Worm (Caenorhabditis elegans) whole organism, L4 larva: ENCODE results near the gene vab-2.
A peak's percentile ranks its signal among the peaks of the same experiment; 100 is the strongest.

ENCODE experiments used
- F10B5.3 ChIP-seq: sonication (generic microtip); optimal IDR thresholded peaks from 2 replicates; lab custom pipeline; 2016; ENCODE audit warnings: mild to moderate bottlenecking, missing genetic modification characterization, missing compliant biosample characterization
- Y5F2A.4 ChIP-seq: fragments of 200-800 bp; sonication (Bioruptor generic); optimal IDR thresholded peaks from 2 replicates; lab custom pipeline; 2018; ENCODE audit warnings: mild to moderate bottlenecking, missing genetic modification characterization, missing compliant biosample characterization
- Y75B8A.6 ChIP-seq: fragments of 200-800 bp; sonication (Bioruptor generic); IDR thresholded peaks from 2 replicates; pipeline ENCODE4 v1.3.6; 2022; ENCODE audit warnings: missing genetic modification reagents, missing genetic modification characterization, missing compliant biosample characterization
- aha-1 ChIP-seq: fragments of 150-350 bp; peaks from one replicate; lab custom pipeline; 2014; ENCODE audit warnings: missing biosample characterization, missing genetic modification characterization
- ceh-20 ChIP-seq: fragments of 200-800 bp; sonication (Bioruptor generic); IDR thresholded peaks from 2 replicates; pipeline ENCODE4 v1.3.6; 2022; ENCODE audit warnings: missing genetic modification reagents, missing genetic modification characterization, missing compliant biosample characterization
- ceh-82 ChIP-seq: sonication (generic microtip); optimal IDR thresholded peaks from 2 replicates; lab custom pipeline; 2017; ENCODE audit warnings: missing biosample characterization, missing genetic modification characterization
- ces-1 ChIP-seq: fragments of 150-350 bp; sonication (generic microtip); optimal IDR thresholded peaks from 4 replicates; lab custom pipeline; 2014; ENCODE audit warnings: missing biosample characterization, missing genetic modification reagents, missing genetic modification characterization
- dmd-6 ChIP-seq: fragments of 200-800 bp; sonication (Bioruptor generic); IDR thresholded peaks from 2 replicates; pipeline ENCODE4 v1.3.6; 2022; ENCODE audit warnings: missing genetic modification reagents, missing genetic modification characterization, missing compliant biosample characterization
- dmd-8 ChIP-seq: fragments of 200-800 bp; sonication (Bioruptor generic); IDR thresholded peaks from 2 replicates; pipeline ENCODE4 v1.3.6; 2022; ENCODE audit warnings: missing genetic modification characterization, missing compliant biosample characterization
- dmd-9 ChIP-seq: fragments of 200-800 bp; sonication (Bioruptor generic); IDR thresholded peaks from 2 replicates; pipeline ENCODE4 v1.3.6; 2022; ENCODE audit warnings: missing genetic modification reagents, missing genetic modification characterization, missing compliant biosample characterization
- dpl-1 ChIP-seq: fragments of 150-350 bp; optimal IDR thresholded peaks from 2 replicates; lab custom pipeline; 2014; ENCODE audit warnings: missing biosample characterization, missing genetic modification reagents, missing genetic modification characterization
- duxl-1 ChIP-seq: sonication (generic microtip); optimal IDR thresholded peaks from 2 replicates; lab custom pipeline; 2016; ENCODE audit warnings: mild to moderate bottlenecking, missing genetic modification characterization, moderate library complexity, missing compliant biosample characterization; ENCODE audit not compliant: poor library complexity
- dve-1 ChIP-seq: sonication (generic microtip); optimal IDR thresholded peaks from 2 replicates; lab custom pipeline; 2017; ENCODE audit warnings: antibody characterized with exemption, mild to moderate bottlenecking, missing genetic modification characterization, missing compliant biosample characterization; ENCODE audit not compliant: insufficient read depth
- hif-1 ChIP-seq, 2 experiments: sonication (generic microtip); optimal IDR thresholded peaks; 2 replicates each; lab custom pipeline; 2016 to 2017; ENCODE audit warnings: missing compliant biosample characterization in 2 of 2, missing genetic modification characterization in 2 of 2, missing genetic modification reagents in 2 of 2, missing genotype in 2 of 2, mild to moderate bottlenecking in 1 of 2
- hlh-11 ChIP-seq: fragments of 200-800 bp; sonication (Bioruptor generic); optimal IDR thresholded peaks from 2 replicates; lab custom pipeline; 2018; ENCODE audit warnings: mild to moderate bottlenecking, missing genetic modification characterization, missing compliant biosample characterization
- hlh-30 ChIP-seq: sonication (generic microtip); optimal IDR thresholded peaks from 2 replicates; lab custom pipeline; 2017; ENCODE audit warnings: antibody characterized with exemption, mild to moderate bottlenecking, missing genetic modification characterization, missing compliant biosample characterization; ENCODE audit not compliant: insufficient read depth
- jun-1 ChIP-seq: fragments of 150-350 bp; optimal IDR thresholded peaks from 2 replicates; lab custom pipeline; 2014; ENCODE audit warnings: missing biosample characterization, missing genetic modification reagents, missing genetic modification characterization
- lim-7 ChIP-seq: fragments of 200-800 bp; sonication (Bioruptor generic); IDR thresholded peaks from 2 replicates; pipeline ENCODE4 v1.3.6; 2022; ENCODE audit warnings: missing genetic modification characterization, missing compliant biosample characterization
- lin-13 ChIP-seq: fragments of 150-350 bp; optimal IDR thresholded peaks from 2 replicates; lab custom pipeline; 2014; ENCODE audit warnings: missing biosample characterization, missing genetic modification reagents, missing genetic modification characterization
- lin-15B ChIP-seq: fragments of 150-350 bp; sonication (generic microtip); optimal IDR thresholded peaks from 3 replicates; lab custom pipeline; 2014; ENCODE audit warnings: missing biosample characterization, missing genetic modification characterization
- lin-38 ChIP-seq: fragments of 200-800 bp; sonication (Bioruptor generic); IDR thresholded peaks from 2 replicates; pipeline ENCODE4 v1.3.6; 2022; ENCODE audit warnings: missing genetic modification reagents, missing genetic modification characterization, missing compliant biosample characterization
- lsy-2 ChIP-seq, 2 experiments: fragments of 150-350 bp in 1 of 2; sonication (generic microtip) in 1 of 2; optimal IDR thresholded peaks; 2 replicates each; lab custom pipeline; 2014 to 2017; ENCODE audit warnings: missing biosample characterization in 2 of 2, missing genetic modification characterization in 2 of 2
- mep-1 ChIP-seq: fragments of 150-350 bp; sonication (generic microtip); optimal IDR thresholded peaks from 3 replicates; lab custom pipeline; 2014; ENCODE audit warnings: missing biosample characterization, missing genetic modification characterization
- mes-2 ChIP-seq: sonication (generic microtip); optimal IDR thresholded peaks from 2 replicates; lab custom pipeline; 2016; ENCODE audit warnings: missing genotype, mild to moderate bottlenecking, missing genetic modification characterization, missing compliant biosample characterization; ENCODE audit not compliant: poor library complexity, severe bottlenecking
- nhr-102 ChIP-seq: sonication (generic microtip); optimal IDR thresholded peaks from 2 replicates; lab custom pipeline; 2016; ENCODE audit warnings: mild to moderate bottlenecking, missing genetic modification characterization, moderate library complexity, missing compliant biosample characterization
- nhr-28 ChIP-seq: fragments of 150-350 bp; optimal IDR thresholded peaks from 2 replicates; lab custom pipeline; 2014; ENCODE audit warnings: missing biosample characterization, missing genetic modification characterization
- nhr-41 ChIP-seq: fragments of 200-800 bp; sonication (Bioruptor generic); IDR thresholded peaks from 2 replicates; pipeline ENCODE4 v1.3.6; 2022; ENCODE audit warnings: missing genetic modification reagents, missing genetic modification characterization, missing compliant biosample characterization
- nhr-42 ChIP-seq: fragments of 200-800 bp; sonication (Bioruptor generic); IDR thresholded peaks from 2 replicates; pipeline ENCODE4 v1.3.6; 2022; ENCODE audit warnings: missing genetic modification characterization, missing compliant biosample characterization
- nhr-6 ChIP-seq: fragments of 150-350 bp; optimal IDR thresholded peaks from 2 replicates; lab custom pipeline; 2014; ENCODE audit warnings: missing biosample characterization, missing genetic modification characterization
- nhr-76 ChIP-seq: fragments of 150-350 bp; optimal IDR thresholded peaks from 2 replicates; lab custom pipeline; 2014; ENCODE audit warnings: missing biosample characterization, missing genetic modification characterization
- nhr-77 ChIP-seq: fragments of 150-350 bp; optimal IDR thresholded peaks from 2 replicates; lab custom pipeline; 2014; ENCODE audit warnings: missing biosample characterization, missing genetic modification characterization
- pha-4 ChIP-seq, 2 experiments: fragments of 150-350 bp in 1 of 2; fragments of 200-800 bp in 1 of 2; sonication (Bioruptor generic) in 1 of 2; IDR thresholded peaks in 1 of 2; optimal IDR thresholded peaks in 1 of 2; 2 replicates each; pipeline versions ENCODE4 v1.3.6 to Lab custom; 2014 to 2022; ENCODE audit warnings: missing genetic modification characterization in 2 of 2, missing genetic modification reagents in 2 of 2, missing biosample characterization in 1 of 2, missing compliant biosample characterization in 1 of 2
- php-3 ChIP-seq: fragments of 200-800 bp; sonication (Bioruptor generic); IDR thresholded peaks from 2 replicates; pipeline ENCODE4 v1.3.6; 2022; ENCODE audit warnings: missing genetic modification reagents, missing genetic modification characterization, missing compliant biosample characterization
- saeg-2 ChIP-seq: fragments of 200-800 bp; sonication (Bioruptor generic); IDR thresholded peaks from 2 replicates; pipeline ENCODE4 v1.3.6; 2022; ENCODE audit warnings: missing genetic modification reagents, missing genetic modification characterization, missing compliant biosample characterization
- set-16 ChIP-seq: fragments of 200-800 bp; sonication (Bioruptor generic); IDR thresholded peaks from 2 replicates; pipeline ENCODE4 v1.3.6; 2022; ENCODE audit warnings: missing genetic modification reagents, missing genetic modification characterization, missing compliant biosample characterization
- spr-3 ChIP-seq: fragments of 200-800 bp; sonication (Bioruptor generic); optimal IDR thresholded peaks from 2 replicates; lab custom pipeline; 2018; ENCODE audit warnings: mild to moderate bottlenecking, missing genetic modification characterization, missing compliant biosample characterization
- tra-1 ChIP-seq: fragments of 200-800 bp; sonication (Bioruptor generic); IDR thresholded peaks from 2 replicates; pipeline ENCODE4 v1.3.6; 2022; ENCODE audit warnings: missing genetic modification reagents, missing genetic modification characterization, missing compliant biosample characterization
- zag-1 ChIP-seq: fragments of 150-350 bp; optimal IDR thresholded peaks from 2 replicates; lab custom pipeline; 2014; ENCODE audit warnings: missing biosample characterization, missing genetic modification characterization
- ztf-11 ChIP-seq: fragments of 150-350 bp; optimal IDR thresholded peaks from 2 replicates; lab custom pipeline; 2014; ENCODE audit warnings: missing biosample characterization, missing genetic modification characterization

The vab-2 gene

DNA sequence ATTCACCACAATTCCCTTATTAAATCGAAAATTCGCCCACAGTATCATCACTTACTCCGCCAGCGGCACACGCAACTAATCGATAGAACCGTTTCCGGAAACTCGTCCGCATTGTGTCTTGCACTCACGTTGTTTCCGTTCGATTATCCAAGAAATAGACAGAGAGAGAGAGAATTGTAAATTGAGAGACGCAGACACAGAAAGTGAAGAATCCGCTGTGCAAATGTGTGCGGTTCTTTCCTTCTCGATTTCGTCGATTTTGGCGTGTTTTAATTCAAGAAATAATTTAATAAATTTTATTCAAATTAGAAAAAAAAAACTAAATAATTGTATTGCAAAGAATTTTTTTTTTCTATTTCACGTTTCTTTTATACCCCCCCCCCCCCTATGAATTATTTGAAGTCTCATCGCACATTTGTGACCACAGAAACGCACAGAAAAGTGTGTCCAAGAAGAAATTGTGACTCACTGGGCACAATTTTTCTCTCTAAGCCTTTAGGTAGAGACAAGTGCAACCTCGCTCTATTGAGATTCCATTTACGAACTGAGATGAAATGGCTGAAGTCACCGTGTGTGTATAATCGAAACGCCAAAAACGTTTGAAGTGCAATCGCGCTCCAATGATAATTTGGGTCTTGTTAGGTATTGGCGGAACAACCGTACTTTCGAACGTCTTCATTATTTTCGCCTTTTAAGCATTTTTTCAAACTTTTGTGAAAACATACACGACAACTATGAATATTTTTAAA lies 27.8 kb downstream of the vab-2 start, which contains the start of gene nape-2:
nape-2 (minus strand) TSS at position 271 of the 749 bp plus-strand sequence.
- TF ChIP-seq lsy-2 (tag; optimal IDR thresholded peaks at IDR 0.05; lab: Kevin White, UChicago), result peak in 1 of 2 experiments; percentile 24
- TF ChIP-seq dve-1 (tag; lab: Kevin White, UChicago), result peak; percentile 34
- TF ChIP-seq dpl-1 (GFP tag; lab: Kevin White, UChicago), result peak; percentile 30
- TF ChIP-seq mes-2 (tag; lab: Kevin White, UChicago), result peak; percentile 6
- TF ChIP-seq ztf-11 (tag; lab: Kevin White, UChicago), result no peak
- TF ChIP-seq nhr-102 (tag; lab: Kevin White, UChicago), result peak; percentile 37
- TF ChIP-seq nhr-6 (tag; lab: Kevin White, UChicago), result no peak
- TF ChIP-seq lin-38 (GFP tag; lab: Robert Waterston, UW), result peak; percentile 76
- no peak for TF ChIP-seq tra-1 (GFP tag; lab: Robert Waterston, UW)
- TF ChIP-seq nhr-42, result no peak
- peak; percentile 71 for TF ChIP-seq nhr-28 (tag; lab: Kevin White, UChicago)
- peak; percentile 97 for TF ChIP-seq aha-1 (tag; lab: Kevin White, UChicago)
- peak; percentile 7 for TF ChIP-seq hlh-11 (tag; lab: Kevin White, UChicago)

DNA sequence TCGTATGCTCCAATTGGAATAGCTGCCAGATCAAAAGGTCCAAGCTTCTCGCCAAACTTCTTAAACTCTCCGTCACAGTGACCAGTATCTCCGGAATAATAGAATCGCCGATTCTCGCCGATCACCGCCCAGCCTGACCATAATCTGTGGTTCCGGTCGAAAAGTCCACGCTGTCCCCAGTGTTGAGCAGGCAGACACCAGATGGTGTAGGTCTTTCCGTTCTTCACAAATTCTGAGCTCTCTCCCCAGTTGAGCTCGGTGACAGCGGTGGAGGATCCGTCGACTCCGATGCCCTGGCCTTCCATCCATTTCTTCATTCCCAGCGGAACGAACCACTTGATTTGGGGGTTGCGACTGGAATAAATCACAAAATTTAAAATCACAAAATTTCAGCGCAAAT lies 30.4 kb downstream of the vab-2 start:
- TF ChIP-seq zag-1 (tag; lab: Kevin White, UChicago) (no peak), set-16 (peak; percentile 56)
- TF ChIP-seq, all 104 proteins: peak for 1

DNA sequence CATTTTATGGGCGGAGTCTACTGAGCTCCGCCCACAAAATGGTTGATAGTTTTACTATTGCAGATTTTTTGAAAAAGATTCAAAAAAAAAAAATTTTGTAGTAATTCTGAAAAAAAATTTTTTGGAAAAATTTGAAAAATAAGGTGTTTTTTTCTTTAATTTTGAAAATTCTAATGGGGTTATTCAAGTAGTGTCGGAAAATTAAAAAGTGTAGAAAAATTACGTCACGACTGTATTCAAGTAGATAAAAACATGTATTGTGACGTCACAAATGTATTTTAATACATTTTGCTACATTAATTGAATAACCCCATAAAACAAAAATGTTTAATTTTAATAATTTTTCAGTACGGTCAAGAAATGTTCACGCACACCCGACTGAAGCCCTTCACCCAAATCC lies 33.3 kb downstream of the vab-2 start:
- TF ChIP-seq saeg-2 (GFP tag; lab: Robert Waterston, UW), result no peak
- TF ChIP-seq php-3 (GFP tag; lab: Robert Waterston, UW), result no peak
- TF ChIP-seq nhr-77 (tag; lab: Kevin White, UChicago), result no peak
- TF ChIP-seq duxl-1 (tag; lab: Kevin White, UChicago), result no peak
- TF ChIP-seq hlh-11 (tag; lab: Kevin White, UChicago), result no peak
- no peak for TF ChIP-seq nhr-76 (tag; lab: Kevin White, UChicago)

DNA sequence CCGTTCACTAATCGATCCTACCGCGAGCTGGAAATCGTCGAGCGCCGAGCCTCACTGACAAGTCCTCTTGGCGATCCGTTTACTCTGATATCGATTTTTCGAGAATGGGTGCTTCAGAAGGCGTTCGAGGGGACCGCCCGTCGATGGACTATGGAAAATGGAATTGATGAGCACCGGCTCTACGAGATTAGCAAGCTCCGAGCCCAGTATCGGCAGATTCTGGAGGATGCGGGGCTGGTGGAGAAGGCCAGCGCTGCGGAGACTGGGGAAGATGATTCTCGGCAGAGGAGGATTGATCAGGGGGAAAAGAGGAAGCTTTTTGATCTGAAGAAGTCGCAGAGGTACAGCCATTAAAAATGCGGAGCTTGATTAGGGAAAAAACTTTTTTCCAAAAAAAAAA lies 35.2 kb downstream of the vab-2 start:
- TF ChIP-seq ceh-82 (tag; lab: Kevin White, UChicago) (no peak), jun-1 (tag; lab: Kevin White, UChicago) (no peak), mes-2 (tag; lab: Kevin White, UChicago) (no peak), spr-3 (no peak), set-16 (peak; percentile 78), dmd-8 (GFP tag; lab: Robert Waterston, UW) (0 out of 2 replicates have a peak, but pooled peaks have one; percentile 3), lim-7 (no peak)

DNA sequence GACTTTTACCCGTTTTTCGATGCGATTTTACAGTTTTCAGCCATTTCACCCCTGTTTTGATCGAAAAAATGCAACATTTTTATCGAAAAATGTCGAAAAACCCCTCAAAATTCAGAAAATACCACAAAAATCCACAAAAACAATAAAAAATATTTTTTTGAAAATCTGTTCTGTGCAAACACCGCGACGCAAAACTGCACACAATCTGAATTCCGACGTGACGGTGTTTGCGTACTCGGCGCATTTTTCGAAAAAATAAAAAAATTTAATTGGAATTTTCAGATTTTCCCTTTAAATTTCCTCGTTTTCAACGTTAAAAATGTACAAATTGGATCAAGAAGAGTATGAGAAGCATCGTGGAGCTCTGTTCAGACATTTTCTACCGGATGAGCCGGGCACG lies 40.8 kb downstream of the vab-2 start, which contains the start of gene smgl-2:
smgl-2 (plus strand) TSS at position 320 of the 400 bp plus-strand sequence.
- TF ChIP-seq dve-1 (tag; lab: Kevin White, UChicago) (peak; percentile 59), lin-38 (GFP tag; lab: Robert Waterston, UW) (peak; percentile 80), Y75B8A.6 (GFP tag; lab: Robert Waterston, UW) (no peak), lin-13 (GFP tag; lab: Kevin White, UChicago) (peak; percentile 37), nhr-6 (tag; lab: Kevin White, UChicago) (peak; percentile 10), dpl-1 (GFP tag; lab: Kevin White, UChicago) (peak; percentile 86), pha-4 (GFP tag; IDR thresholded peaks at IDR 0.05; lab: Robert Waterston, UW) (0 out of 2 replicates have a peak, but pooled peaks have one; percentile 12), pha-4 (tag; optimal IDR thresholded peaks at IDR 0.05; lab: Kevin White, UChicago) (no peak), hlh-11 (tag; lab: Kevin White, UChicago) (peak; percentile 48), lin-15B (peak; percentile 38), ceh-20 (GFP tag; lab: Robert Waterston, UW) (0 out of 2 replicates have a peak, but pooled peaks have one; percentile 29), hlh-30 (tag; lab: Kevin White, UChicago) (peak; percentile 68), dmd-9 (GFP tag; lab: Robert Waterston, UW) (no peak), F10B5.3 (tag; lab: Kevin White, UChicago) (no peak), nhr-41 (GFP tag; lab: Robert Waterston, UW) (no peak), spr-3 (no peak), nhr-77 (tag; lab: Kevin White, UChicago) (peak; percentile 10), hif-1 (tag; optimal IDR thresholded peaks at IDR 0.05; lab: Kevin White, UChicago) (peak in 1 of 2 experiments; percentile 0), mep-1 (tag; lab: Kevin White, UChicago) (peak; percentile 54), ces-1 (GFP tag; lab: Kevin White, UChicago) (no peak), nhr-42 (no peak), dmd-6 (0 out of 2 replicates have a peak, but pooled peaks have one; percentile 29), Y5F2A.4 (no peak), nhr-28 (tag; lab: Kevin White, UChicago) (peak; percentile 32)
